Fruit fly (Drosophila melanogaster) whole organism, embryonic: ENCODE results near the gene CG7519.

Source experiments
- Adf1 ChIP-seq: fragments of 200-800 bp; sonication (Bioruptor generic); IDR thresholded peaks from 2 replicates; pipeline ENCODE4 v1.3.6; 2022; ENCODE audit warnings: missing biosample characterization, missing genetic modification characterization
- Asciz ChIP-seq: fragments of 200-800 bp; sonication (Bioruptor generic); optimal IDR thresholded peaks from 2 replicates; lab custom pipeline; 2017; ENCODE audit warnings: missing biosample characterization, mild to moderate bottlenecking, missing genetic modification characterization, missing genetic modification reagents
- Atf3 ChIP-seq: fragments of 200-800 bp; sonication (Bioruptor generic); optimal IDR thresholded peaks from 3 replicates; lab custom pipeline; 2016; ENCODE audit warnings: missing biosample characterization, missing genetic modification characterization
- Awh ChIP-seq: fragments of 200-800 bp; sonication (Bioruptor generic); IDR thresholded peaks from 2 replicates; pipeline ENCODE4, ENCODE4 v1.3.6; 2022; ENCODE audit warnings: missing biosample characterization, missing genetic modification characterization
- C15 ChIP-seq: fragments of 200-800 bp; sonication (Bioruptor generic); IDR thresholded peaks from 3 replicates; pipeline ENCODE4 v1.3.6; 2022; ENCODE audit warnings: missing biosample characterization, missing genetic modification characterization
- CG10267 ChIP-seq: fragments of 200-800 bp; sonication (Bioruptor generic); optimal IDR thresholded peaks from 2 replicates; lab custom pipeline; 2018; ENCODE audit warnings: missing biosample characterization, mild to moderate bottlenecking, missing genetic modification characterization, moderate library complexity
- CG10366 ChIP-seq: fragments of 200-800 bp; sonication (Bioruptor generic); IDR thresholded peaks from 2 replicates; pipeline ENCODE4 v1.3.6; 2022; ENCODE audit warnings: missing biosample characterization, missing genetic modification characterization
- CG12155 ChIP-seq: fragments of 200-800 bp; sonication (Bioruptor generic); optimal IDR thresholded peaks from 3 replicates; lab custom pipeline; 2016; ENCODE audit warnings: missing biosample characterization, missing genetic modification characterization
- CG12219 ChIP-seq: fragments of 200-800 bp; sonication (Bioruptor generic); optimal IDR thresholded peaks from 3 replicates; lab custom pipeline; 2018; ENCODE audit warnings: missing biosample characterization, mild to moderate bottlenecking, missing genetic modification characterization
- CG13123 ChIP-seq: fragments of 200-800 bp; sonication (Bioruptor generic); optimal IDR thresholded peaks from 2 replicates; lab custom pipeline; 2016; ENCODE audit warnings: missing biosample characterization, missing genetic modification characterization
- CG13296 ChIP-seq: fragments of 200-800 bp; sonication (Bioruptor generic); optimal IDR thresholded peaks from 3 replicates; lab custom pipeline; 2018; ENCODE audit warnings: missing biosample characterization, mild to moderate bottlenecking, missing genetic modification characterization
- CG14050 ChIP-seq: fragments of 200-800 bp; sonication (Bioruptor generic); IDR thresholded peaks from 3 replicates; pipeline ENCODE4 v1.3.6; 2022; ENCODE audit warnings: missing biosample characterization, missing genetic modification characterization
- CG14860 ChIP-seq: fragments of 200-800 bp; sonication (Bioruptor generic); IDR thresholded peaks from 3 replicates; pipeline ENCODE4 v1.3.6; 2022; ENCODE audit warnings: missing biosample characterization, missing genetic modification characterization; ENCODE audit not compliant: partially characterized antibody
- CG17385 ChIP-seq: fragments of 200-800 bp; sonication (Bioruptor generic); optimal IDR thresholded peaks from 3 replicates; lab custom pipeline; 2018; ENCODE audit warnings: missing biosample characterization, mild to moderate bottlenecking, missing genetic modification characterization
- CG1832 ChIP-seq: fragments of 200-800 bp; sonication (Bioruptor generic); optimal IDR thresholded peaks from 2 replicates; lab custom pipeline; 2017; ENCODE audit warnings: missing biosample characterization, mild to moderate bottlenecking, missing genetic modification characterization, inconsistent platforms
- CG18476 ChIP-seq: fragments of 200-800 bp; sonication (Bioruptor generic); optimal IDR thresholded peaks from 2 replicates; lab custom pipeline; 2016; ENCODE audit warnings: missing biosample characterization, mild to moderate bottlenecking, missing genetic modification characterization
- CG2199 ChIP-seq: fragments of 200-800 bp; sonication (Bioruptor generic); IDR thresholded peaks from 3 replicates; pipeline ENCODE4 v1.3.6; 2022; ENCODE audit warnings: missing biosample characterization, missing genetic modification characterization
- CG2678 ChIP-seq: fragments of 200-800 bp; sonication (Bioruptor generic); optimal IDR thresholded peaks from 3 replicates; lab custom pipeline; 2019; ENCODE audit warnings: missing biosample characterization, mild to moderate bottlenecking, missing genetic modification characterization, moderate library complexity
- CG32772 ChIP-seq: fragments of 200-800 bp; sonication (Bioruptor generic); IDR thresholded peaks from 2 replicates; pipeline ENCODE4 v1.3.6; 2022; ENCODE audit warnings: missing biosample characterization, missing genetic modification characterization
- CG6765 ChIP-seq: fragments of 200-800 bp; sonication (Bioruptor generic); optimal IDR thresholded peaks from 3 replicates; lab custom pipeline; 2017; ENCODE audit warnings: missing biosample characterization, mild to moderate bottlenecking, missing genetic modification characterization
- CG6813 ChIP-seq: fragments of 200-800 bp; sonication (Bioruptor generic); optimal IDR thresholded peaks from 2 replicates; lab custom pipeline; 2017; ENCODE audit warnings: missing biosample characterization, missing genetic modification characterization, mild to moderate bottlenecking, moderate library complexity, missing genetic modification reagents
- CG7271 ChIP-seq: fragments of 200-800 bp; sonication (Bioruptor generic); optimal IDR thresholded peaks from 2 replicates; lab custom pipeline; 2018; ENCODE audit warnings: missing biosample characterization, mild to moderate bottlenecking, missing genetic modification characterization, moderate library complexity
- CG7928 ChIP-seq: fragments of 200-800 bp; sonication (Bioruptor generic); optimal IDR thresholded peaks from 2 replicates; lab custom pipeline; 2017; ENCODE audit warnings: missing biosample characterization, mild to moderate bottlenecking, missing genetic modification characterization
- CG8281 ChIP-seq: fragments of 200-800 bp; sonication (Bioruptor generic); optimal IDR thresholded peaks from 2 replicates; lab custom pipeline; 2018; ENCODE audit warnings: missing biosample characterization, mild to moderate bottlenecking, missing genetic modification characterization, moderate library complexity
- D ChIP-seq, 2 experiments: fragments of 200-800 bp in 1 of 2; fragments of >200 bp in 1 of 2; sonication (Bioruptor generic) in 1 of 2; optimal IDR thresholded peaks; 2 replicates in 1 of 2; 3 replicates in 1 of 2; lab custom pipeline; 2017; ENCODE audit warnings: mild to moderate bottlenecking in 1 of 2, missing biosample characterization in 1 of 2, missing genetic modification characterization in 1 of 2, missing genetic modification reagents in 1 of 2
- Dp ChIP-seq: fragments of 200-800 bp; sonication (Bioruptor generic); optimal IDR thresholded peaks from 2 replicates; lab custom pipeline; 2018; ENCODE audit warnings: missing biosample characterization, mild to moderate bottlenecking, missing genetic modification characterization, moderate library complexity
- Hr78 ChIP-seq, 2 experiments: fragments of 200-800 bp in 1 of 2; fragments of >200 bp in 1 of 2; sonication (Bioruptor generic) in 1 of 2; optimal IDR thresholded peaks; 2 replicates each; lab custom pipeline; 2017 to 2019; ENCODE audit warnings: missing biosample characterization in 2 of 2, missing genetic modification characterization in 2 of 2, mild to moderate bottlenecking in 1 of 2, moderate library complexity in 1 of 2
- Kr ChIP-seq: fragments of 200-800 bp; sonication (Bioruptor generic); optimal IDR thresholded peaks from 2 replicates; lab custom pipeline; 2017; ENCODE audit warnings: missing biosample characterization, mild to moderate bottlenecking, missing genetic modification characterization
- NK7.1 ChIP-seq: fragments of 200-800 bp; sonication (Bioruptor generic); optimal IDR thresholded peaks from 3 replicates; lab custom pipeline; 2016; ENCODE audit warnings: missing biosample characterization, missing genetic modification characterization
- Nf-YA ChIP-seq: fragments of 200-800 bp; sonication (Bioruptor generic); IDR thresholded peaks from 2 replicates; pipeline ENCODE4 v1.3.6; 2022; ENCODE audit warnings: missing biosample characterization, missing genetic modification characterization
- Pdp1 ChIP-seq, 2 experiments: fragments of 200-800 bp; sonication (Bioruptor generic); optimal IDR thresholded peaks; 3 replicates each; lab custom pipeline; 2016; ENCODE audit warnings: missing biosample characterization in 2 of 2, missing genetic modification characterization in 2 of 2, mild to moderate bottlenecking in 1 of 2, moderate library complexity in 1 of 2
- Sox100B ChIP-seq: fragments of 200-800 bp; sonication (Bioruptor generic); optimal IDR thresholded peaks from 3 replicates; lab custom pipeline; 2018; ENCODE audit warnings: missing biosample characterization, mild to moderate bottlenecking, missing genetic modification characterization
- Tbp ChIP-seq: fragments of >200 bp; optimal IDR thresholded peaks from 2 replicates; lab custom pipeline; 2018; ENCODE audit warnings: missing biosample characterization, missing genetic modification characterization
- al ChIP-seq: fragments of 200-800 bp; sonication (Bioruptor generic); IDR thresholded peaks from 2 replicates; pipeline ENCODE4 v1.3.6; 2022; ENCODE audit warnings: missing biosample characterization, missing genetic modification characterization
- ato ChIP-seq: fragments of 200-800 bp; sonication (Bioruptor generic); IDR thresholded peaks from 2 replicates; pipeline ENCODE4 v1.3.6; 2022; ENCODE audit warnings: missing biosample characterization, missing genetic modification characterization; ENCODE audit not compliant: partially characterized antibody
- disco-r ChIP-seq: fragments of 200-800 bp; sonication (Bioruptor generic); optimal IDR thresholded peaks from 2 replicates; lab custom pipeline; 2016; ENCODE audit warnings: missing biosample characterization, missing genetic modification characterization
- dm ChIP-seq: fragments of 200-800 bp; sonication (Bioruptor generic); optimal IDR thresholded peaks from 3 replicates; lab custom pipeline; 2016; ENCODE audit warnings: missing biosample characterization, missing genetic modification characterization
- fd3F ChIP-seq: fragments of 200-800 bp; sonication (Bioruptor generic); optimal IDR thresholded peaks from 2 replicates; lab custom pipeline; 2018; ENCODE audit warnings: missing biosample characterization, mild to moderate bottlenecking, missing genetic modification characterization, moderate library complexity
- gcm2 ChIP-seq: fragments of 200-800 bp; sonication (Bioruptor generic); optimal IDR thresholded peaks from 2 replicates; lab custom pipeline; 2016; ENCODE audit warnings: missing biosample characterization, missing genetic modification characterization
- kay ChIP-seq: fragments of 200-800 bp; sonication (Bioruptor generic); optimal IDR thresholded peaks from 2 replicates; lab custom pipeline; 2016; ENCODE audit warnings: missing biosample characterization, missing genetic modification characterization
- lbe ChIP-seq: fragments of 200-800 bp; sonication (Bioruptor generic); optimal IDR thresholded peaks from 2 replicates; lab custom pipeline; 2016; ENCODE audit warnings: missing biosample characterization, mild to moderate bottlenecking, missing genetic modification characterization
- lov ChIP-seq, 2 experiments: fragments of 200-800 bp in 1 of 2; fragments of >200 bp in 1 of 2; sonication (Bioruptor generic) in 1 of 2; IDR thresholded peaks in 1 of 2; optimal IDR thresholded peaks in 1 of 2; 2 replicates in 1 of 2; 3 replicates in 1 of 2; pipeline versions ENCODE4 v1.3.6 to Lab custom; 2017 to 2022; ENCODE audit warnings: missing biosample characterization in 1 of 2, missing genetic modification characterization in 1 of 2
- mam ChIP-seq: fragments of 200-800 bp; sonication (Bioruptor generic); optimal IDR thresholded peaks from 3 replicates; lab custom pipeline; 2016; ENCODE audit warnings: missing biosample characterization, missing genetic modification characterization
- otp ChIP-seq: fragments of 200-800 bp; sonication (Bioruptor generic); IDR thresholded peaks from 3 replicates; pipeline ENCODE4, ENCODE4 v1.3.6; 2022; ENCODE audit warnings: missing biosample characterization, missing genetic modification characterization
- pb ChIP-seq: fragments of 200-800 bp; sonication (Bioruptor generic); optimal IDR thresholded peaks from 3 replicates; lab custom pipeline; 2016; ENCODE audit warnings: missing biosample characterization, missing genetic modification characterization
- row ChIP-seq: fragments of 200-800 bp; sonication (Bioruptor generic); IDR thresholded peaks from 3 replicates; pipeline ENCODE4 v1.3.6; 2022; ENCODE audit warnings: missing biosample characterization, missing genetic modification characterization
- scrt ChIP-seq: fragments of 200-800 bp; sonication (Bioruptor generic); optimal IDR thresholded peaks from 2 replicates; lab custom pipeline; 2018; ENCODE audit warnings: missing biosample characterization, mild to moderate bottlenecking, missing genetic modification characterization, moderate library complexity
- sima ChIP-seq: fragments of 200-800 bp; sonication (Bioruptor generic); optimal IDR thresholded peaks from 2 replicates; lab custom pipeline; 2016; ENCODE audit warnings: missing biosample characterization, missing genetic modification characterization
- toy ChIP-seq: fragments of 200-800 bp; sonication (Bioruptor generic); IDR thresholded peaks from 2 replicates; pipeline ENCODE4 v1.3.6; 2022; ENCODE audit warnings: missing biosample characterization, missing genetic modification characterization
- tup ChIP-seq: fragments of 200-800 bp; sonication (Bioruptor generic); optimal IDR thresholded peaks from 2 replicates; lab custom pipeline; 2016; ENCODE audit warnings: missing biosample characterization, mild to moderate bottlenecking, missing genetic modification characterization, moderate library complexity

Gene CG7519

DNA sequence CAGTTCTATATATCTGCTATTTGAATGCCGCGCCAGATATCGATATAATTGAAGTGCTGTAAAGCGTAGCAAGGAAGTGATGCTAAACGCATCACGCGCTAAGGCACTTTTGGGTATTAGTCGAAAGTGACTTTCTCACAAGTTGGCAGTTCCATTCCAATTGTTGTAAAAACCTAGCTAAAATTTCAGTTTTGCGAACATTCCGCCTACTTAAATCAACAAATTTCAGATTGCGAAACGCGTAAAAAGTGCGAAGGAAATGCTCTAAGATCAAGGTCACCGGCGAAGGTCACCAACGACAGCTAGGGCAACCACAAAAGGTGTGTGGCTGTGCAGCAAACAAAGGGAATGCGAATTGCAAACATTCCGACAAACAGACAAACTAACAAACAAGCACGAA, 47.2 kb upstream of the CG7519 start, which contains the start of gene Syx7 (continued):
- TF ChIP-seq CG12219 = no peak
- TF ChIP-seq disco-r (GFP tag; lab: Kevin White, UChicago) = no peak
- no peak for TF ChIP-seq CG13296
- TF ChIP-seq pb (GFP tag; lab: Kevin White, UChicago) = no peak
- TF ChIP-seq kay = no peak
- no peak for TF ChIP-seq CG7928 (GFP tag; lab: Kevin White, UChicago)
- no peak for TF ChIP-seq toy (GFP tag; lab: Robert Waterston, UW)
- no peak for TF ChIP-seq gcm2 (GFP tag; lab: Kevin White, UChicago)
- no peak for TF ChIP-seq Awh (GFP tag; lab: Robert Waterston, UW)
- TF ChIP-seq CG6813 (GFP tag; lab: Kevin White, UChicago) = no peak
- TF ChIP-seq Adf1 (GFP tag; lab: Robert Waterston, UW) = no peak
- no peak for TF ChIP-seq fd3F
- TF ChIP-seq CG8281 (tag; lab: Kevin White, UChicago) = no peak
- no peak for TF ChIP-seq lov (optimal IDR thresholded peaks at IDR 0.05; lab: Kevin White, UChicago)
- no peak for TF ChIP-seq lov (GFP tag; IDR thresholded peaks at IDR 0.05; lab: Robert Waterston, UW)
- no peak for TF ChIP-seq Tbp (GFP tag; lab: Kevin White, UChicago)
- TF ChIP-seq CG7271 (tag; lab: Kevin White, UChicago) = no peak
- no peak for TF ChIP-seq CG13123 (GFP tag; lab: Kevin White, UChicago)
- TF ChIP-seq tup (GFP tag; lab: Kevin White, UChicago) = no peak
- TF ChIP-seq scrt = no peak
- no peak for TF ChIP-seq al
- TF ChIP-seq Asciz (GFP tag; lab: Kevin White, UChicago) = no peak
- TF ChIP-seq D (optimal IDR thresholded peaks at IDR 0.05; lab: Kevin White, UChicago) = no peak
- no peak for TF ChIP-seq D (GFP tag; optimal IDR thresholded peaks at IDR 0.05; lab: Kevin White, UChicago)
- no peak for TF ChIP-seq CG14050 (GFP tag; lab: Robert Waterston, UW)
- no peak for TF ChIP-seq Sox100B (GFP tag; lab: Kevin White, UChicago)
- TF ChIP-seq lbe (GFP tag; lab: Kevin White, UChicago) = peak; percentile 38
- no peak for TF ChIP-seq Nf-YA (GFP tag; lab: Robert Waterston, UW)
- TF ChIP-seq mam (GFP tag; lab: Kevin White, UChicago) = peak; percentile 59
- no peak for TF ChIP-seq CG1832 (GFP tag; lab: Kevin White, UChicago)
- TF ChIP-seq CG12155 (GFP tag; lab: Kevin White, UChicago) = peak; percentile 34
- TF ChIP-seq CG10267 = peak; percentile 97
- no peak for TF ChIP-seq CG6765
- peak; percentile 23 to 45 for TF ChIP-seq Pdp1 (GFP tag; optimal IDR thresholded peaks at IDR 0.05; lab: Kevin White, UChicago)
- TF ChIP-seq ato (GFP tag; lab: Robert Waterston, UW) = 0 out of 2 replicates have a peak, but pooled peaks have one; percentile 59
- no peak for TF ChIP-seq sima
- no peak for TF ChIP-seq CG18476 (GFP tag; lab: Kevin White, UChicago)
- TF ChIP-seq NK7.1 = no peak
- TF ChIP-seq CG32772 (GFP tag; lab: Robert Waterston, UW) = no peak
- no peak for TF ChIP-seq otp (GFP tag; lab: Robert Waterston, UW)
- no peak for TF ChIP-seq Atf3 (GFP tag; lab: Kevin White, UChicago)
- TF ChIP-seq CG2199 (GFP tag; lab: Robert Waterston, UW) = no peak
- no peak for TF ChIP-seq Kr
- no peak for TF ChIP-seq CG14860
- no peak for TF ChIP-seq CG2678 (tag; lab: Kevin White, UChicago)
- no peak for TF ChIP-seq CG17385 (GFP tag; lab: Kevin White, UChicago)
- peak; percentile 100 for TF ChIP-seq Dp (GFP tag; lab: Kevin White, UChicago)
- TF ChIP-seq C15 (GFP tag; lab: Robert Waterston, UW) = no peak
- no peak for TF ChIP-seq Hr78 (GFP tag; optimal IDR thresholded peaks at IDR 0.05; lab: Kevin White, UChicago)
- TF ChIP-seq CG10366 (GFP tag; lab: Robert Waterston, UW) = no peak
- no peak for TF ChIP-seq row (GFP tag; lab: Robert Waterston, UW)
- peak; percentile 22 for TF ChIP-seq dm (GFP tag; lab: Kevin White, UChicago)
